Worm (Caenorhabditis elegans) whole organism, L3 larva: Measurements from ENCODE around the gene dhs-12.

Experiments used
- R02D3.7 ChIP-seq: fragments of 150-350 bp; optimal IDR thresholded peaks from 2 replicates; lab custom pipeline; 2014; ENCODE audit warnings: missing biosample characterization, missing genetic modification characterization
- ZK546.5 ChIP-seq: sonication (generic microtip); optimal IDR thresholded peaks from 2 replicates; lab custom pipeline; 2017; ENCODE audit warnings: missing biosample characterization, missing genetic modification characterization
- aly-2 ChIP-seq: fragments of 150-350 bp; optimal IDR thresholded peaks from 2 replicates; lab custom pipeline; 2014; ENCODE audit warnings: missing biosample characterization, missing genetic modification characterization
- ama-1 ChIP-seq: fragments of 150-350 bp; optimal IDR thresholded peaks from 2 replicates; lab custom pipeline; 2018
- ceh-16 ChIP-seq: sonication (generic microtip); optimal IDR thresholded peaks from 2 replicates; lab custom pipeline; 2017; ENCODE audit warnings: missing biosample characterization, missing genetic modification characterization
- ceh-28 ChIP-seq: fragments of 150-350 bp; optimal IDR thresholded peaks from 2 replicates; lab custom pipeline; 2014; ENCODE audit warnings: missing biosample characterization, missing genetic modification reagents, missing genetic modification characterization
- ceh-82 ChIP-seq: fragments of 150-350 bp; optimal IDR thresholded peaks from 2 replicates; lab custom pipeline; 2014; ENCODE audit warnings: missing biosample characterization, missing genetic modification characterization
- ceh-9 ChIP-seq: sonication (generic microtip); optimal IDR thresholded peaks from 2 replicates; lab custom pipeline; 2018; ENCODE audit warnings: missing biosample characterization, missing genetic modification characterization
- egl-27 ChIP-seq: sonication (generic microtip); optimal IDR thresholded peaks from 4 replicates; lab custom pipeline; 2017; ENCODE audit warnings: missing biosample characterization, missing genetic modification reagents, missing genetic modification characterization
- egl-5 ChIP-seq: fragments of 150-350 bp; optimal IDR thresholded peaks from 2 replicates; lab custom pipeline; 2017; ENCODE audit warnings: missing biosample characterization, missing genetic modification reagents, missing genetic modification characterization, inconsistent platforms
- elt-2 ChIP-seq: sonication (generic microtip); optimal IDR thresholded peaks from 2 replicates; lab custom pipeline; 2016; ENCODE audit warnings: missing genetic modification reagents, mild to moderate bottlenecking, missing genetic modification characterization, missing compliant biosample characterization
- elt-3 ChIP-seq, 3 experiments: fragments of 150-350 bp in 1 of 3; sonication (generic microtip) in 2 of 3; optimal IDR thresholded peaks; 2 replicates in 2 of 3; 4 replicates in 1 of 3; lab custom pipeline; 2014 to 2017; ENCODE audit warnings: missing biosample characterization in 3 of 3, missing genetic modification characterization in 3 of 3
- eor-1 ChIP-seq, 2 experiments: fragments of 150-350 bp; optimal IDR thresholded peaks; 2 replicates each; lab custom pipeline; 2014 to 2018; ENCODE audit warnings: missing biosample characterization in 2 of 2, missing genetic modification characterization in 2 of 2
- fkh-10 ChIP-seq: sonication (generic microtip); optimal IDR thresholded peaks from 2 replicates; lab custom pipeline; 2017; ENCODE audit warnings: missing biosample characterization, missing genetic modification reagents, missing genetic modification characterization
- fkh-2 ChIP-seq: fragments of 150-350 bp; optimal IDR thresholded peaks from 2 replicates; lab custom pipeline; 2014; ENCODE audit warnings: missing biosample characterization, missing genetic modification reagents, missing genetic modification characterization
- fos-1 ChIP-seq: fragments of 150-350 bp; optimal IDR thresholded peaks from 2 replicates; lab custom pipeline; 2014; ENCODE audit warnings: missing biosample characterization, missing genetic modification characterization
- hmg-11 ChIP-seq: sonication (generic microtip); optimal IDR thresholded peaks from 2 replicates; lab custom pipeline; 2016; ENCODE audit warnings: missing genetic modification characterization, missing compliant biosample characterization
- jun-1 ChIP-seq: fragments of 150-350 bp; optimal IDR thresholded peaks from 2 replicates; lab custom pipeline; 2014; ENCODE audit warnings: missing biosample characterization, missing genetic modification reagents, missing genetic modification characterization
- lin-15B ChIP-seq: fragments of 150-350 bp; optimal IDR thresholded peaks from 2 replicates; lab custom pipeline; 2014; ENCODE audit warnings: missing biosample characterization, missing genetic modification characterization
- lin-39 ChIP-seq: fragments of 150-350 bp; optimal IDR thresholded peaks from 2 replicates; lab custom pipeline; 2018; ENCODE audit warnings: missing biosample characterization, missing genetic modification reagents, missing genetic modification characterization
- mml-1 ChIP-seq: fragments of 150-350 bp; sonication (generic microtip); optimal IDR thresholded peaks from 3 replicates; lab custom pipeline; 2014; ENCODE audit warnings: missing biosample characterization, missing genetic modification characterization
- nhr-11 ChIP-seq: fragments of 150-350 bp; optimal IDR thresholded peaks from 2 replicates; lab custom pipeline; 2014; ENCODE audit warnings: missing biosample characterization, missing genetic modification characterization
- nhr-12 ChIP-seq: fragments of 150-350 bp; optimal IDR thresholded peaks from 2 replicates; lab custom pipeline; 2014; ENCODE audit warnings: missing biosample characterization, missing genetic modification characterization
- nhr-23 ChIP-seq: fragments of 150-350 bp; optimal IDR thresholded peaks from 2 replicates; lab custom pipeline; 2014; ENCODE audit warnings: missing biosample characterization, missing genetic modification reagents, missing genetic modification characterization
- nhr-237 ChIP-seq: fragments of 150-350 bp; optimal IDR thresholded peaks from 2 replicates; lab custom pipeline; 2014; ENCODE audit warnings: missing biosample characterization, missing genetic modification characterization
- nhr-28 ChIP-seq: fragments of 150-350 bp; optimal IDR thresholded peaks from 2 replicates; lab custom pipeline; 2014; ENCODE audit warnings: missing biosample characterization, missing genetic modification characterization
- nhr-43 ChIP-seq: sonication (generic microtip); optimal IDR thresholded peaks from 2 replicates; lab custom pipeline; 2016; ENCODE audit warnings: mild to moderate bottlenecking, missing genetic modification characterization, missing compliant biosample characterization; ENCODE audit not compliant: poor library complexity, severe bottlenecking
- nhr-67 ChIP-seq: fragments of 150-350 bp; optimal IDR thresholded peaks from 2 replicates; lab custom pipeline; 2014; ENCODE audit warnings: missing biosample characterization, missing genetic modification characterization
- nhr-76 ChIP-seq: fragments of 150-350 bp; sonication (generic microtip); optimal IDR thresholded peaks from 5 replicates; lab custom pipeline; 2014; ENCODE audit warnings: missing biosample characterization, missing genetic modification characterization
- nhr-77 ChIP-seq: fragments of 150-350 bp; optimal IDR thresholded peaks from 2 replicates; lab custom pipeline; 2014; ENCODE audit warnings: missing biosample characterization, missing genetic modification characterization
- pha-4 ChIP-seq: fragments of 150-350 bp; optimal IDR thresholded peaks from 2 replicates; lab custom pipeline; 2014; ENCODE audit warnings: missing biosample characterization, missing genetic modification reagents, missing genetic modification characterization
- pqm-1 ChIP-seq: fragments of 150-350 bp; optimal IDR thresholded peaks from 2 replicates; lab custom pipeline; 2017; ENCODE audit warnings: missing biosample characterization, missing genetic modification characterization, inconsistent platforms
- sea-2 ChIP-seq: fragments of 150-350 bp; sonication (generic microtip); optimal IDR thresholded peaks from 4 replicates; lab custom pipeline; 2014; ENCODE audit warnings: missing biosample characterization, missing genetic modification reagents, missing genetic modification characterization
- skn-1 ChIP-seq: fragments of 150-350 bp; optimal IDR thresholded peaks from 2 replicates; lab custom pipeline; 2014; ENCODE audit warnings: missing biosample characterization, missing genetic modification characterization
- snpc-4 ChIP-seq: fragments of 150-350 bp; optimal IDR thresholded peaks from 2 replicates; lab custom pipeline; 2014; ENCODE audit warnings: missing biosample characterization, missing genetic modification characterization
- tbx-2 ChIP-seq: sonication (generic microtip); optimal IDR thresholded peaks from 2 replicates; lab custom pipeline; 2016; ENCODE audit warnings: mild to moderate bottlenecking, missing genetic modification characterization, missing compliant biosample characterization
- unc-39 ChIP-seq: sonication (generic microtip); optimal IDR thresholded peaks from 4 replicates; lab custom pipeline; 2017; ENCODE audit warnings: missing biosample characterization, missing genetic modification characterization
- unc-62 ChIP-seq: fragments of 150-350 bp; sonication (generic microtip); optimal IDR thresholded peaks from 4 replicates; lab custom pipeline; 2014; ENCODE audit warnings: missing biosample characterization, missing genetic modification reagents, missing genetic modification characterization
- ztf-11 ChIP-seq: fragments of 150-350 bp; optimal IDR thresholded peaks from 2 replicates; lab custom pipeline; 2014; ENCODE audit warnings: missing biosample characterization, missing genetic modification characterization

dhs-12 gene

ce11 chrIV:10112570-10112969, 29.7 kb upstream of the dhs-12 start, which contains the start of gene nsph-3.2:
Gene nsph-3.2 (plus strand): TSS chrIV:10112870.
- TF ChIP-seq R02D3.7 (tag; lab: Kevin White, UChicago) (no peak), nhr-12 (no peak), eor-1 (tag; optimal IDR thresholded peaks at IDR 0.05; lab: Kevin White, UChicago) (no peak), ama-1 (lab: Kevin White, UChicago) (no peak), skn-1 (tag; lab: Kevin White, UChicago) (no peak), nhr-76 (tag; lab: Kevin White, UChicago) (no peak), nhr-77 (no peak), nhr-28 (tag; lab: Kevin White, UChicago) (no peak), ceh-82 (no peak)

DNA sequence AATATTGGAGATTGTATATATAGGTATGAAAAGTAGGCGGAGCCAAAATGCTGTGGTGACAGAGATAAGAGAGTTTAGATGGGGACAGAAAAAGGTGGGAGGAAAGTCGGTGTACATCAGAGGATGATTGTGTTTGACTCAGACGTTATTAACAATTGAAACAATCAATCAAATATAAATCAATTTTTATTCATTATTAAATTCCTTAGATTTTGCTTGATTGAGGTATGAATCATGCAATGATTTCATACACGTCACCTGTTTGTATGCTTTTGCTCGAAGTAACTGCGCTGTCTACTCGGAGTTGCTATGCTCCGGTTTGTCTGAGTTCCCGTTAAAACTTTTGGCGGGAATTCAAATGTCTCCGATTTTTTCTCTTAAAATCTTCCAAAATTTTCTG, 27.1 kb upstream of the dhs-12 start, which contains the start of gene C04G2.10:
TSS of gene C04G2.10 (plus strand) at position 301 of the 400 bp plus-strand sequence.
- TF ChIP-seq unc-62 (GFP tag; lab: Kevin White, UChicago) (no peak), nhr-237 (tag; lab: Kevin White, UChicago) (no peak), ZK546.5 (tag; lab: Kevin White, UChicago) (no peak), fkh-2 (tag; lab: Kevin White, UChicago) (no peak), nhr-23 (tag; lab: Kevin White, UChicago) (no peak)

ce11 chrIV:10116765-10117164, 25.5 kb upstream of the dhs-12 start:
- TF ChIP-seq unc-39 (tag; lab: Kevin White, UChicago) (no peak), mml-1 (tag; lab: Kevin White, UChicago) (no peak), nhr-11 (tag; lab: Kevin White, UChicago) (no peak), hmg-11 (tag; lab: Kevin White, UChicago) (no peak), ZK546.5 (tag; lab: Kevin White, UChicago) (no peak), ceh-16 (tag; lab: Kevin White, UChicago) (no peak), egl-5 (tag; lab: Kevin White, UChicago) (no peak), lin-15B (tag; lab: Kevin White, UChicago) (no peak), tbx-2 (tag; lab: Kevin White, UChicago) (no peak), snpc-4 (tag; lab: Kevin White, UChicago) (no peak), unc-62 (GFP tag; lab: Kevin White, UChicago) (no peak), nhr-43 (tag; lab: Kevin White, UChicago) (no peak), sea-2 (GFP tag; lab: Kevin White, UChicago) (no peak), skn-1 (tag; lab: Kevin White, UChicago) (no peak), R02D3.7 (tag; lab: Kevin White, UChicago) (no peak), ceh-28 (no peak), elt-3 (tag; optimal IDR thresholded peaks at IDR 0.05; lab: Kevin White, UChicago) (no peak)

ce11 chrIV:10122205-10122604, 20.1 kb upstream of the dhs-12 start, which contains the start of gene irld-21:
Gene irld-21 (minus strand): TSS chrIV:10122305.
- TF ChIP-seq lin-39 (tag; lab: Kevin White, UChicago) (no peak), skn-1 (tag; lab: Kevin White, UChicago) (no peak), elt-2 (tag; lab: Kevin White, UChicago) (no peak), hmg-11 (tag; lab: Kevin White, UChicago) (no peak), egl-5 (tag; lab: Kevin White, UChicago) (no peak), eor-1 (tag; optimal IDR thresholded peaks at IDR 0.05; lab: Kevin White, UChicago) (no peak), tbx-2 (tag; lab: Kevin White, UChicago) (no peak), fos-1 (no peak), fkh-10 (GFP tag; lab: Kevin White, UChicago) (no peak), lin-15B (tag; lab: Kevin White, UChicago) (no peak), nhr-77 (no peak), aly-2 (tag; lab: Kevin White, UChicago) (no peak), nhr-12 (no peak), snpc-4 (tag; lab: Kevin White, UChicago) (no peak)

ce11 chrIV:10126544-10126943, 15.7 kb upstream of the dhs-12 start, which contains the start of gene ctf-18:
Gene ctf-18 (minus strand): TSS chrIV:10126644.
- TF ChIP-seq pqm-1 (no peak), hmg-11 (tag; lab: Kevin White, UChicago) (no peak), unc-62 (GFP tag; lab: Kevin White, UChicago) (no peak), egl-27 (tag; lab: Kevin White, UChicago) (no peak), tbx-2 (tag; lab: Kevin White, UChicago) (no peak), fkh-2 (tag; lab: Kevin White, UChicago) (no peak), ZK546.5 (tag; lab: Kevin White, UChicago) (no peak), nhr-67 (tag; lab: Kevin White, UChicago) (no peak), elt-3 (tag; optimal IDR thresholded peaks at IDR 0.05; lab: Kevin White, UChicago) (no peak), unc-39 (tag; lab: Kevin White, UChicago) (no peak), elt-2 (tag; lab: Kevin White, UChicago) (no peak), ceh-9 (tag; lab: Kevin White, UChicago) (no peak), sea-2 (GFP tag; lab: Kevin White, UChicago) (no peak), mml-1 (tag; lab: Kevin White, UChicago) (no peak), fkh-10 (GFP tag; lab: Kevin White, UChicago) (no peak), ama-1 (lab: Kevin White, UChicago) (no peak), ztf-11 (tag; lab: Kevin White, UChicago) (no peak), jun-1 (tag; lab: Kevin White, UChicago) (no peak), pha-4 (tag; lab: Kevin White, UChicago) (no peak), nhr-43 (tag; lab: Kevin White, UChicago) (no peak)
